Fruit fly (Drosophila melanogaster): ENCODE data around the gene Lim1.

Gene Lim1

DNA sequence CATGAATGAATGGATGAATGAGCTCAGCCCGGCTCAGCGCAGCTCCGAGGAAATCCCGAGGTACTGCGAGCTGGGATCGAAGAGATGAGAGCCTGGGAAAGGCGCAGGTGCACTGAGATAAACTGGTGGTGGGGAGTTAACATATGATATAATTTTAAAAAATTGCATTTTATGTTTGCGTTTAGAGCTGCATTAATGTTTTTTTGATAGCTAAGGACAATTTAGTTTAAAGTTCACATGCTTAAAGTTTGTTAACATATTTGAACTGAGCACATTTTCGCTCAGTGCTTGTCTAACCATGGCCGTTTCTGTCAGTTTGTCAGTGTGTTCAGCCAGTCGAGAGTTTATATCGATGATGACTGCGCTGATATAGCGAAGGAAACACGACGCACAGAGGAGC lies 75.3 kb downstream of the Lim1 start (continued):
- no peak for TF ChIP-seq Sox15 (GFP tag; optimal IDR thresholded peaks at IDR 0.05)
- 0 out of 3 replicates have a peak, but pooled peaks have one; percentile 32 for TF ChIP-seq CG8119 (GFP tag; IDR thresholded peaks at IDR 0.05)
- peak; percentile 65 for TF ChIP-seq Ets96B (tag; optimal IDR thresholded peaks at IDR 0.05)
- peak; percentile 56 for TF ChIP-seq lz (GFP tag; optimal IDR thresholded peaks at IDR 0.05)
- TF ChIP-seq Gug (GFP tag; IDR thresholded peaks at IDR 0.05): no peak
- peak; percentile 58 for TF ChIP-seq cyc (GFP tag; optimal IDR thresholded peaks at IDR 0.05)
- no peak for TF ChIP-seq eg (GFP tag; IDR thresholded peaks at IDR 0.05)
- no peak for TF ChIP-seq CG11294 (GFP tag; IDR thresholded peaks at IDR 0.05)
- no peak for TF ChIP-seq CG4318 (GFP tag; optimal IDR thresholded peaks at IDR 0.05)
- peak; percentile 51 for TF ChIP-seq Smox (GFP tag; optimal IDR thresholded peaks at IDR 0.05)
- peak; percentile 45 for TF ChIP-seq acj6 (GFP tag; optimal IDR thresholded peaks at IDR 0.05)
- peak; percentile 44 for TF ChIP-seq CG6792 (GFP tag; optimal IDR thresholded peaks at IDR 0.05)
- peak; percentile 44 for TF ChIP-seq CG9139 (GFP tag; optimal IDR thresholded peaks at IDR 0.05)
- peak; percentile 56 for TF ChIP-seq CG3032 (tag; optimal IDR thresholded peaks at IDR 0.05)
- peak; percentile 64 for TF ChIP-seq Met (GFP tag; optimal IDR thresholded peaks at IDR 0.05)
- TF ChIP-seq CG31627 (GFP tag; optimal IDR thresholded peaks at IDR 0.05): peak; percentile 57
- TF ChIP-seq CG8632 (GFP tag; optimal IDR thresholded peaks at IDR 0.05): no peak
- TF ChIP-seq esn (GFP tag; optimal IDR thresholded peaks at IDR 0.05): peak; percentile 58
- no peak for TF ChIP-seq fd85E (GFP tag; optimal IDR thresholded peaks at IDR 0.05)
- TF ChIP-seq CG1621 (tag; optimal IDR thresholded peaks at IDR 0.05): peak; percentile 56
- peak; percentile 11 for TF ChIP-seq Ets21C (GFP tag; optimal IDR thresholded peaks at IDR 0.05)
- TF ChIP-seq CG16779 (tag; optimal IDR thresholded peaks at IDR 0.05): no peak
- peak in 1 of 2 experiments; percentile 30 for TF ChIP-seq salr (GFP tag; optimal IDR thresholded peaks at IDR 0.05)
- peak; percentile 52 for TF ChIP-seq svp (GFP tag)
- peak; percentile 58 for TF ChIP-seq topi (GFP tag; optimal IDR thresholded peaks at IDR 0.05)
- TF ChIP-seq fkh (GFP tag; optimal IDR thresholded peaks at IDR 0.05): no peak
- peak; percentile 45 for TF ChIP-seq spab (GFP tag; optimal IDR thresholded peaks at IDR 0.05)
- TF ChIP-seq net (GFP tag; optimal IDR thresholded peaks at IDR 0.05): peak; percentile 0
- TF ChIP-seq CG10669 (GFP tag; optimal IDR thresholded peaks at IDR 0.05): peak; percentile 55
- TF ChIP-seq Blimp-1 (GFP tag; optimal IDR thresholded peaks at IDR 0.05): peak; percentile 1
- TF ChIP-seq pdm3 (GFP tag; optimal IDR thresholded peaks at IDR 0.05): peak; percentile 27
- peak; percentile 44 for TF ChIP-seq dsx (GFP tag; optimal IDR thresholded peaks at IDR 0.05; ENCODE audit: poor library complexity, severe bottlenecking)
- no peak for TF ChIP-seq CG6854 (GFP tag; optimal IDR thresholded peaks at IDR 0.05)
- TF ChIP-seq Hr38 (GFP tag; optimal IDR thresholded peaks at IDR 0.05): no peak
- TF ChIP-seq CG3919 (GFP tag; optimal IDR thresholded peaks at IDR 0.05): peak; percentile 64
- TF ChIP-seq Eip75B (GFP tag; optimal IDR thresholded peaks at IDR 0.05): peak; percentile 55
- no peak for TF ChIP-seq Eip93F (GFP tag; optimal IDR thresholded peaks at IDR 0.05)

DNA sequence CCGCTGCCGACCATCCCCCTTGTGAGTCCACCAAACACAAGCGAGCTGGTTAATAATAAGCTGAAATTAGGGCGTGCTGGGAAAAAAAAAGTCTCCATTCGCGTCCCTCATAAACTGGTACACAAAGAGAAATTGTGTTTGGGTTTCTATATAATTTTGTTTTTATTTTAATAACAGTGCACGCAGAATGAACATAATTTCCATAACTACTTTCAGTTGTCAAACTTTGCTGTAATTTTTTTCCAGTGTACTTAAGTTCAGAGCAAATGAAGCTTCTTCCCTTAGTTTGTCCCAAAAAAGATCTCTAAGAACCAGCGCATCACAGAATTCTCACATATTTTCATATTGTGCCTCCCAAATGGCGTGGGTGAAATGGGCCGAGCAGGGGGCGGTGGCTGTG lies 77.6 kb downstream of the Lim1 start:
- TF ChIP-seq Eip78C (GFP tag): peak; percentile 12
- TF ChIP-seq svp (GFP tag): peak; percentile 29
- TF ChIP-seq CG10631 (GFP tag; optimal IDR thresholded peaks at IDR 0.05): no peak

DNA sequence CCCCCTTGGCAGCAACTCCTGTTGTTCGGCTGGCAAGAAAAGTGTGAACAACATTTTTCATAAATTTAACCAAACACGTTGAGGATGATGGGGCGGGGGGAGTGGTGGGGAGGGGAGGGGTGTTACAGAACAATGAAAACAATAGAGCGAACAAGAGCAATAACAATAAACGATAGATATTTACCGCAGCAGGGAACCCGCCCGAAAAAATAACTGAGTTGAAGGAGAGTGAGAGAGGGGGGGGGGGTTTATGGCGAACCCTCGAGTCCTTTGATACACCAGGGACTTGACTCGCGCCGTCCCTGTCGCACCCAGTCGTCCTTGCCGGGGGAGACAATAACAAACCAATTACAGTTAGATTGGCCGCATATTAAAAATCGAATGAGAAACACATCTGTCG lies 78.8 kb downstream of the Lim1 start:
- TF ChIP-seq CG8119 (GFP tag; IDR thresholded peaks at IDR 0.05) (no peak), CG6808 (GFP tag; optimal IDR thresholded peaks at IDR 0.05) (no peak), Hr39 (GFP tag; optimal IDR thresholded peaks at IDR 0.05) (no peak), ss (GFP tag; optimal IDR thresholded peaks at IDR 0.05) (no peak), spab (GFP tag; optimal IDR thresholded peaks at IDR 0.05) (no peak), net (GFP tag; optimal IDR thresholded peaks at IDR 0.05) (no peak), CG10669 (GFP tag; optimal IDR thresholded peaks at IDR 0.05) (no peak), Hr38 (GFP tag; optimal IDR thresholded peaks at IDR 0.05) (no peak), CG6163 (GFP tag; IDR thresholded peaks at IDR 0.05) (no peak), fd85E (GFP tag; optimal IDR thresholded peaks at IDR 0.05) (no peak), svp (GFP tag) (no peak)
